Worm (Caenorhabditis elegans) whole organism, young adult: Measurements from ENCODE around the gene gpa-4.

Source experiments
- B0035.1 ChIP-seq: sonication (generic microtip); optimal IDR thresholded peaks from 2 replicates; lab custom pipeline; 2016; ENCODE audit warnings: missing genetic modification characterization, mild to moderate bottlenecking, missing compliant biosample characterization, missing genotype, missing genetic modification reagents
- B0261.1 ChIP-seq: sonication (generic microtip); optimal IDR thresholded peaks from 2 replicates; lab custom pipeline; 2016; ENCODE audit warnings: mild to moderate bottlenecking, missing genetic modification characterization, moderate library complexity, missing compliant biosample characterization
- C06A6.2 ChIP-seq: fragments of 200-800 bp; sonication (Bioruptor generic); conservative IDR thresholded peaks from 2 replicates; pipeline ENCODE4 v1.3.6; 2022; ENCODE audit warnings: missing genetic modification characterization, missing compliant biosample characterization
- F33H1.4 ChIP-seq: fragments of 200-800 bp; sonication (Bioruptor generic); IDR thresholded peaks from 2 replicates; pipeline ENCODE4 v1.3.6; 2022; ENCODE audit warnings: missing genetic modification reagents, missing genetic modification characterization, missing compliant biosample characterization
- F57C9.4 ChIP-seq: sonication (generic microtip); optimal IDR thresholded peaks from 2 replicates; lab custom pipeline; 2017; ENCODE audit warnings: mild to moderate bottlenecking, missing genetic modification characterization, missing compliant biosample characterization
- T07F8.4 ChIP-seq: sonication (generic microtip); optimal IDR thresholded peaks from 2 replicates; lab custom pipeline; 2016; ENCODE audit warnings: mild to moderate bottlenecking, missing genetic modification characterization, moderate library complexity, missing compliant biosample characterization
- T26A5.8 ChIP-seq: sonication (generic microtip); optimal IDR thresholded peaks from 2 replicates; lab custom pipeline; 2016; ENCODE audit warnings: missing genetic modification characterization, missing compliant biosample characterization
- Y53F4B.3 ChIP-seq: fragments of 200-800 bp; sonication (Bioruptor generic); IDR thresholded peaks from 2 replicates; pipeline ENCODE4 v1.3.6; 2022; ENCODE audit warnings: missing genetic modification reagents, missing genetic modification characterization, missing compliant biosample characterization
- Y53G8AR.9 ChIP-seq: fragments of 200-800 bp; sonication (Bioruptor generic); conservative IDR thresholded peaks from 2 replicates; pipeline ENCODE4 v1.3.6; 2022; ENCODE audit warnings: missing genetic modification reagents, missing genetic modification characterization, missing compliant biosample characterization
- ZK185.1 ChIP-seq: sonication (generic microtip); optimal IDR thresholded peaks from 2 replicates; lab custom pipeline; 2016; ENCODE audit warnings: mild to moderate bottlenecking, missing genetic modification characterization, missing compliant biosample characterization; ENCODE audit not compliant: poor library complexity, severe bottlenecking
- akir-1 ChIP-seq: fragments of 200-800 bp; sonication (Bioruptor generic); optimal IDR thresholded peaks from 2 replicates; lab custom pipeline; 2018; ENCODE audit warnings: mild to moderate bottlenecking, missing genetic modification characterization, moderate library complexity, missing compliant biosample characterization
- ama-1 ChIP-seq, 3 experiments: fragments of 150-350 bp in 1 of 3; sonication (generic microtip) in 2 of 3; optimal IDR thresholded peaks; 2 replicates each; lab custom pipeline; 2014 to 2018; ENCODE audit warnings: missing biosample characterization in 2 of 3, missing genetic modification characterization in 2 of 3, missing genetic modification reagents in 2 of 3
- aptf-2 ChIP-seq: fragments of 200-800 bp; sonication (Bioruptor generic); conservative IDR thresholded peaks from 2 replicates; pipeline ENCODE4 v1.3.6; 2022; ENCODE audit warnings: missing genetic modification reagents, missing genetic modification characterization, missing compliant biosample characterization
- atf-7 ChIP-seq: sonication (generic microtip); optimal IDR thresholded peaks from 2 replicates; lab custom pipeline; 2017; ENCODE audit warnings: mild to moderate bottlenecking, missing genetic modification characterization, missing compliant biosample characterization
- bed-2 ChIP-seq: fragments of 200-800 bp; sonication (Bioruptor generic); IDR thresholded peaks from 2 replicates; pipeline ENCODE4 v1.3.6; 2022; ENCODE audit warnings: missing genetic modification reagents, missing genetic modification characterization, missing compliant biosample characterization
- cebp-1 ChIP-seq, 2 experiments: fragments of 200-800 bp in 1 of 2; sonication (Bioruptor generic) in 1 of 2; sonication (generic microtip) in 1 of 2; IDR thresholded peaks in 1 of 2; optimal IDR thresholded peaks in 1 of 2; 2 replicates each; pipeline versions ENCODE4 v1.3.6 to Lab custom; 2017 to 2022; ENCODE audit warnings: missing compliant biosample characterization in 2 of 2, missing genetic modification characterization in 2 of 2, mild to moderate bottlenecking in 1 of 2, missing genetic modification reagents in 1 of 2, moderate library complexity in 1 of 2
- ceh-27 ChIP-seq: fragments of 200-800 bp; sonication (Bioruptor generic); optimal IDR thresholded peaks from 2 replicates; lab custom pipeline; 2018; ENCODE audit warnings: mild to moderate bottlenecking, missing genetic modification characterization, moderate library complexity, missing compliant biosample characterization
- ceh-58 ChIP-seq: fragments of 200-800 bp; sonication (Bioruptor generic); IDR thresholded peaks from 2 replicates; pipeline ENCODE4 v1.3.6; 2022; ENCODE audit warnings: missing genetic modification characterization, missing compliant biosample characterization
- dox-1 ChIP-seq: fragments of 200-800 bp; sonication (Bioruptor generic); IDR thresholded peaks from 2 replicates; pipeline ENCODE4 v1.3.6; 2022; ENCODE audit warnings: missing genetic modification reagents, missing genetic modification characterization, missing compliant biosample characterization
- dpff-1 ChIP-seq: sonication (generic microtip); optimal IDR thresholded peaks from 2 replicates; lab custom pipeline; 2017; ENCODE audit warnings: mild to moderate bottlenecking, missing genetic modification characterization, missing compliant biosample characterization
- egl-18 ChIP-seq: fragments of 200-800 bp; sonication (Bioruptor generic); IDR thresholded peaks from 2 replicates; pipeline ENCODE4 v1.3.6; 2022; ENCODE audit warnings: missing genetic modification reagents, missing genetic modification characterization, missing compliant biosample characterization
- egl-44 ChIP-seq: fragments of 200-800 bp; sonication (Bioruptor generic); IDR thresholded peaks from 2 replicates; pipeline ENCODE4 v1.3.6; 2022; ENCODE audit warnings: missing genetic modification reagents, missing genetic modification characterization, missing compliant biosample characterization
- him-1 ChIP-seq: sonication (generic microtip); optimal IDR thresholded peaks from 2 replicates; lab custom pipeline; 2016; ENCODE audit warnings: missing genotype, missing genetic modification reagents, missing genetic modification characterization, missing compliant biosample characterization
- hlh-12 ChIP-seq: sonication (generic microtip); optimal IDR thresholded peaks from 2 replicates; lab custom pipeline; 2016; ENCODE audit warnings: missing genetic modification characterization, missing compliant biosample characterization
- hrde-1 ChIP-seq: sonication (generic microtip); optimal IDR thresholded peaks from 2 replicates; lab custom pipeline; 2016; ENCODE audit warnings: missing genetic modification characterization, mild to moderate bottlenecking, missing compliant biosample characterization, moderate library complexity, missing genotype, missing genetic modification reagents, borderline replicate concordance
- hsf-1 ChIP-seq: fragments of 200-800 bp; sonication (Bioruptor generic); IDR thresholded peaks from 2 replicates; pipeline ENCODE4 v1.3.6; 2022; ENCODE audit warnings: missing genetic modification reagents, missing genetic modification characterization, missing compliant biosample characterization
- lin-26 ChIP-seq: fragments of 200-800 bp; sonication (Bioruptor generic); IDR thresholded peaks from 2 replicates; pipeline ENCODE4 v1.3.6; 2022; ENCODE audit warnings: missing genetic modification reagents, missing genetic modification characterization, missing compliant biosample characterization
- lin-40 ChIP-seq: sonication (generic microtip); optimal IDR thresholded peaks from 2 replicates; lab custom pipeline; 2016; ENCODE audit warnings: missing genetic modification characterization, mild to moderate bottlenecking, missing compliant biosample characterization, missing genotype, missing genetic modification reagents
- lin-54 ChIP-seq: fragments of 200-800 bp; sonication (Bioruptor generic); optimal IDR thresholded peaks from 2 replicates; lab custom pipeline; 2018; ENCODE audit warnings: mild to moderate bottlenecking, missing genetic modification characterization, missing compliant biosample characterization
- lsl-1 ChIP-seq: fragments of 200-800 bp; sonication (Bioruptor generic); optimal IDR thresholded peaks from 2 replicates; lab custom pipeline; 2018; ENCODE audit warnings: mild to moderate bottlenecking, missing genetic modification characterization, moderate library complexity, missing compliant biosample characterization
- madf-3 ChIP-seq: fragments of 200-800 bp; sonication (Bioruptor generic); IDR thresholded peaks from 2 replicates; pipeline ENCODE4 v1.3.6; 2022; ENCODE audit warnings: missing genetic modification reagents, missing genetic modification characterization, missing compliant biosample characterization
- mel-28 ChIP-seq: sonication (generic microtip); optimal IDR thresholded peaks from 2 replicates; lab custom pipeline; 2016; ENCODE audit warnings: borderline replicate concordance, mild to moderate bottlenecking, missing genetic modification characterization, missing compliant biosample characterization
- mxl-1 ChIP-seq: sonication (generic microtip); optimal IDR thresholded peaks from 2 replicates; lab custom pipeline; 2016; ENCODE audit warnings: missing genetic modification characterization, missing compliant biosample characterization
- pbrm-1 ChIP-seq: fragments of 200-800 bp; sonication (Bioruptor generic); IDR thresholded peaks from 2 replicates; pipeline ENCODE4 v1.3.6; 2022; ENCODE audit warnings: missing genetic modification reagents, missing genetic modification characterization, missing compliant biosample characterization
- pha-4 ChIP-seq: fragments of 150-350 bp; sonication (generic microtip); optimal IDR thresholded peaks from 2 replicates; lab custom pipeline; 2014; ENCODE audit warnings: missing biosample characterization, missing genetic modification reagents, missing genetic modification characterization
- rcor-1 ChIP-seq: fragments of 200-800 bp; sonication (Bioruptor generic); IDR thresholded peaks from 2 replicates; pipeline ENCODE4 v1.3.6; 2022; ENCODE audit warnings: missing genetic modification reagents, missing genetic modification characterization, missing compliant biosample characterization
- rec-8 ChIP-seq, 2 experiments: sonication (generic microtip); optimal IDR thresholded peaks; 2 replicates each; lab custom pipeline; 2016; ENCODE audit warnings: mild to moderate bottlenecking in 2 of 2, missing genetic modification characterization in 2 of 2, missing genetic modification reagents in 2 of 2, missing genotype in 2 of 2, missing biosample characterization in 1 of 2, missing compliant biosample characterization in 1 of 2, moderate library complexity in 1 of 2
- snpc-1.3 ChIP-seq: sonication (generic microtip); optimal IDR thresholded peaks from 2 replicates; lab custom pipeline; 2017; ENCODE audit warnings: missing genetic modification characterization, mild to moderate bottlenecking, missing compliant biosample characterization, antibody characterized with exemption, moderate library complexity, missing genotype, missing genetic modification reagents; ENCODE audit not compliant: insufficient read depth
- snpc-3.4 ChIP-seq: sonication (generic microtip); optimal IDR thresholded peaks from 2 replicates; lab custom pipeline; 2017; ENCODE audit warnings: missing genetic modification characterization, mild to moderate bottlenecking, missing compliant biosample characterization, antibody characterized with exemption, moderate library complexity, missing genotype, missing genetic modification reagents
- snpc-4 ChIP-seq, 5 experiments: fragments of 150-350 bp in 1 of 5; sonication (generic microtip) in 4 of 5; optimal IDR thresholded peaks; 2 replicates each; lab custom pipeline; 2014 to 2018; ENCODE audit warnings: missing genetic modification characterization in 5 of 5, missing biosample characterization in 3 of 5, antibody characterized with exemption in 2 of 5, mild to moderate bottlenecking in 2 of 5, missing compliant biosample characterization in 2 of 5, missing genotype in 2 of 5, moderate library complexity in 2 of 5, missing genetic modification reagents in 1 of 5
- sptf-2 ChIP-seq: fragments of 200-800 bp; sonication (Bioruptor generic); optimal IDR thresholded peaks from 2 replicates; lab custom pipeline; 2018; ENCODE audit warnings: mild to moderate bottlenecking, missing genetic modification characterization, missing compliant biosample characterization
- unc-130 ChIP-seq: sonication (generic microtip); optimal IDR thresholded peaks from 2 replicates; lab custom pipeline; 2016; ENCODE audit warnings: missing genetic modification reagents, missing genetic modification characterization, missing compliant biosample characterization
- ztf-25 ChIP-seq: fragments of 200-800 bp; sonication (Bioruptor generic); IDR thresholded peaks from 2 replicates; pipeline ENCODE4 v1.3.6; 2022; ENCODE audit warnings: missing genetic modification reagents, missing genetic modification characterization, missing compliant biosample characterization
- ztf-28 ChIP-seq: fragments of 200-800 bp; sonication (Bioruptor generic); IDR thresholded peaks from 2 replicates; pipeline ENCODE4 v1.3.6; 2022; ENCODE audit warnings: missing genetic modification reagents, missing genetic modification characterization, missing compliant biosample characterization

Gene gpa-4

DNA sequence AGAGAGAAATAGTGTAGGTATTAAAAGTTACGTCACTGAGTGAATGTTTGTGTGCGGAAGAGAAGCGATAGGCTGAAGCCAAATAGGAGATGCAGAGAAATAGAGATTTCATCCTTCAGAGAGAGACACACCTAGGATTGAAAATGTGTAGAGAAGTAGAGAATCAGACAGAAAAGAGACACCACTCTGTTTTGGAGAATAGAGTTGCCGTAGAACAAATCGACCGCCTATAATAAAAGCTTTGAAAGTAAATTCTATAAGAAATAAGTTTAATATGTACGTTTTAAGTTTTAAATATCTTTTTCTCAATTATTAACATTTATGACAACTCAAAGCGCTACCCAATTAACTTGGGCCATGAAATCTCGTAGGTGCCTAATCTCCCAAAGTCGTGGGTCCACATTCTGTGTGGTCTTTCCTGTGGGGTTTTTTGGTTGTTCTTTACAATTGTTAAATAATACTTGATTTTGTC, 9.0 kb downstream of the gpa-4 start, which contains the start of gene T07A9.12 (continued):
- no peak for TF ChIP-seq snpc-4 (GFP tag; optimal IDR thresholded peaks at IDR 0.05; lab: Kevin White, UChicago)
- peak in 1 of 4 experiments; percentile 34 for TF ChIP-seq snpc-4 (tag; optimal IDR thresholded peaks at IDR 0.05; lab: Kevin White, UChicago)

DNA sequence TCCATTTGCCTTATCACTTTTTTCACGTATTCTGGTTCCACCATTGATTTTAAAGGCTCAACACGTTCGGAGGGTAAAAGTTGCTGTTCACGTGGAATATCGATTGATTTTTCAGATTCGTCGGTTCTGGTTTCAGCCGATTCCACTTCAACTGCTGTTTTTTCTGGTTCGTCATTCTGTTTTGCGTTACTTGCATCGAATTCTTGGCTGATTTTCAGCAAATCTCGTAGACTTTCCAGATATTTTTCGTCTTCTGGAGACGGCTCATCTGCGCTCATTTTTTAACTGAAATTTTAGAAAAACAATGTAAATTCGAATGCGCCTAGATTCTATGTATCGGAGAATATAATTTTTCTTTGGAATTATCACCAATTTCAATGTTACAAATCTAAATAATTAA, 18.2 kb downstream of the gpa-4 start, which contains the start of gene eri-1:
TSS of gene eri-1 (minus strand) at position 285 of the 400 bp plus-strand sequence.
- no peak for TF ChIP-seq egl-44 (GFP tag; lab: Robert Waterston, UW)
- TF ChIP-seq ZK185.1 (tag; lab: Kevin White, UChicago) = no peak
- TF ChIP-seq dpff-1 = no peak
- TF ChIP-seq atf-7 = peak; percentile 28
- TF ChIP-seq mel-28 (tag; lab: Kevin White, UChicago) = no peak
- no peak for TF ChIP-seq F33H1.4
- TF ChIP-seq bed-2 = no peak
- TF ChIP-seq hsf-1 (GFP tag; lab: Robert Waterston, UW) = peak; percentile 50; the same call in 1 of the 2 replicates
- TF ChIP-seq ztf-28 (GFP tag; lab: Robert Waterston, UW) = no peak
- no peak for TF ChIP-seq C06A6.2 (GFP tag; lab: Robert Waterston, UW)
- TF ChIP-seq B0035.1 (tag; lab: Kevin White, UChicago) = no peak
- TF ChIP-seq ceh-58 (GFP tag; lab: Robert Waterston, UW) = no peak
- no peak for TF ChIP-seq pha-4
- peak; percentile 22 for TF ChIP-seq lsl-1
- no peak for TF ChIP-seq snpc-3.4 (tag; lab: Kevin White, UChicago)
- no peak for TF ChIP-seq rcor-1
- no peak for TF ChIP-seq sptf-2 (GFP tag; lab: Kevin White, UChicago)
- no peak for TF ChIP-seq snpc-1.3
- TF ChIP-seq Y53G8AR.9 (GFP tag; lab: Robert Waterston, UW) = peak; percentile 37; the same call in 1 of the 2 replicates
- TF ChIP-seq him-1 (tag; lab: Kevin White, UChicago) = no peak
- no peak for TF ChIP-seq lin-40 (tag; lab: Kevin White, UChicago)
- no peak for TF ChIP-seq T07F8.4 (tag; lab: Kevin White, UChicago)
- TF ChIP-seq rec-8 (tag; optimal IDR thresholded peaks at IDR 0.05; lab: Kevin White, UChicago) = no peak
- TF ChIP-seq ceh-27 (GFP tag; lab: Kevin White, UChicago) = no peak
- TF ChIP-seq lin-26 (GFP tag; lab: Robert Waterston, UW) = no peak
- TF ChIP-seq mxl-1 = no peak
- no peak for TF ChIP-seq aptf-2
- peak; percentile 70 for TF ChIP-seq hrde-1
- TF ChIP-seq unc-130 (GFP tag; lab: Kevin White, UChicago) = peak; percentile 35
- TF ChIP-seq F57C9.4 (tag; lab: Kevin White, UChicago) = no peak
- no peak for TF ChIP-seq hlh-12
- peak; percentile 77; the same call in 1 of the 2 replicates for TF ChIP-seq madf-3
- TF ChIP-seq ztf-25 = no peak
- no peak for TF ChIP-seq egl-18
- TF ChIP-seq akir-1 (GFP tag; lab: Kevin White, UChicago) = no peak
- peak; percentile 7 for TF ChIP-seq T26A5.8 (tag; lab: Kevin White, UChicago)
- TF ChIP-seq cebp-1 (GFP tag; IDR thresholded peaks at IDR 0.05; lab: Robert Waterston, UW) = no peak; the same call in 1 of the 2 replicates
- peak; percentile 25 for TF ChIP-seq cebp-1 (tag; optimal IDR thresholded peaks at IDR 0.05; lab: Kevin White, UChicago)
- TF ChIP-seq Y53F4B.3 = no peak
- TF ChIP-seq dox-1 (GFP tag; lab: Robert Waterston, UW) = peak; percentile 47; the same call in 1 of the 2 replicates
- no peak for TF ChIP-seq pbrm-1
- TF ChIP-seq ama-1 (optimal IDR thresholded peaks at IDR 0.05; lab: Kevin White, UChicago) = no peak
- TF ChIP-seq ama-1 (GFP tag; optimal IDR thresholded peaks at IDR 0.05; lab: Kevin White, UChicago) = peak in 1 of 2 experiments; percentile 36
- no peak for TF ChIP-seq lin-54 (GFP tag; lab: Kevin White, UChicago)
- no peak for TF ChIP-seq B0261.1 (tag; lab: Kevin White, UChicago)
